Fruit fly (Drosophila melanogaster) whole organism, embryonic: ENCODE results near the gene mRpL24.
A peak's percentile ranks its signal among the peaks of the same experiment; 100 is the strongest.

Experiments
- Antp ChIP-seq: fragments of 200-800 bp; sonication (Bioruptor generic); optimal IDR thresholded peaks from 3 replicates; lab custom pipeline; 2016; ENCODE audit warnings: missing biosample characterization, missing genetic modification characterization
- CG11695 ChIP-seq: fragments of 200-800 bp; sonication (Bioruptor generic); IDR thresholded peaks from 3 replicates; pipeline ENCODE4 v1.3.6; 2022; ENCODE audit warnings: missing biosample characterization, missing genetic modification characterization
- CG12744 ChIP-seq: fragments of 200-800 bp; sonication (Bioruptor generic); optimal IDR thresholded peaks from 2 replicates; lab custom pipeline; 2016; ENCODE audit warnings: missing biosample characterization, missing genetic modification characterization
- CG15011 ChIP-seq: fragments of 200-800 bp; sonication (Bioruptor generic); optimal IDR thresholded peaks from 3 replicates; lab custom pipeline; 2018; ENCODE audit warnings: missing biosample characterization, mild to moderate bottlenecking, missing genetic modification characterization
- CG15696 ChIP-seq: fragments of 200-800 bp; sonication (Bioruptor generic); optimal IDR thresholded peaks from 2 replicates; lab custom pipeline; 2019; ENCODE audit warnings: missing biosample characterization, mild to moderate bottlenecking, missing genetic modification characterization, moderate library complexity
- CG17328 ChIP-seq: fragments of 200-800 bp; sonication (Bioruptor generic); IDR thresholded peaks from 2 replicates; pipeline ENCODE4 v1.3.6; 2022; ENCODE audit warnings: missing biosample characterization, missing genetic modification characterization
- CG18476 ChIP-seq: fragments of 200-800 bp; sonication (Bioruptor generic); optimal IDR thresholded peaks from 2 replicates; lab custom pipeline; 2016; ENCODE audit warnings: missing biosample characterization, mild to moderate bottlenecking, missing genetic modification characterization
- CG32772 ChIP-seq: fragments of 200-800 bp; sonication (Bioruptor generic); IDR thresholded peaks from 2 replicates; pipeline ENCODE4 v1.3.6; 2022; ENCODE audit warnings: missing biosample characterization, missing genetic modification characterization
- CG34376 ChIP-seq: fragments of 200-800 bp; sonication (Bioruptor generic); optimal IDR thresholded peaks from 2 replicates; lab custom pipeline; 2018; ENCODE audit warnings: missing biosample characterization, mild to moderate bottlenecking, missing genetic modification characterization
- CG4282 ChIP-seq: fragments of 200-800 bp; sonication (Bioruptor generic); optimal IDR thresholded peaks from 2 replicates; lab custom pipeline; 2016; ENCODE audit warnings: missing biosample characterization, missing genetic modification characterization
- CG43689 ChIP-seq: fragments of 200-800 bp; sonication (Bioruptor generic); IDR thresholded peaks from 2 replicates; pipeline ENCODE4 v1.3.6; 2022; ENCODE audit warnings: missing biosample characterization, missing genetic modification characterization
- CG4707 ChIP-seq: fragments of 200-800 bp; sonication (Bioruptor generic); optimal IDR thresholded peaks from 2 replicates; lab custom pipeline; 2018; ENCODE audit warnings: missing biosample characterization, mild to moderate bottlenecking, missing genetic modification characterization, moderate library complexity
- CG4730 ChIP-seq: fragments of 200-800 bp; sonication (Bioruptor generic); IDR thresholded peaks from 2 replicates; pipeline ENCODE4 v1.3.6; 2022; ENCODE audit warnings: missing biosample characterization, missing genetic modification characterization
- CG6813 ChIP-seq: fragments of 200-800 bp; sonication (Bioruptor generic); optimal IDR thresholded peaks from 2 replicates; lab custom pipeline; 2017; ENCODE audit warnings: missing biosample characterization, missing genetic modification characterization, mild to moderate bottlenecking, moderate library complexity, missing genetic modification reagents
- CG6854 ChIP-seq: fragments of 200-800 bp; sonication (Bioruptor generic); optimal IDR thresholded peaks from 3 replicates; lab custom pipeline; 2017; ENCODE audit warnings: missing biosample characterization, mild to moderate bottlenecking, missing genetic modification characterization
- CG8359 ChIP-seq: fragments of 200-800 bp; sonication (Bioruptor generic); optimal IDR thresholded peaks from 2 replicates; lab custom pipeline; 2017; ENCODE audit warnings: missing biosample characterization, mild to moderate bottlenecking, missing genetic modification characterization, borderline replicate concordance
- CG9817 ChIP-seq: fragments of 200-800 bp; sonication (Bioruptor generic); optimal IDR thresholded peaks from 2 replicates; lab custom pipeline; 2018; ENCODE audit warnings: missing biosample characterization, mild to moderate bottlenecking, missing genetic modification characterization, moderate library complexity
- CG9876 ChIP-seq: fragments of 200-800 bp; sonication (Bioruptor generic); optimal IDR thresholded peaks from 2 replicates; lab custom pipeline; 2016; ENCODE audit warnings: missing biosample characterization, missing genetic modification characterization
- CHES-1-like ChIP-seq: fragments of 200-800 bp; sonication (Bioruptor generic); optimal IDR thresholded peaks from 2 replicates; lab custom pipeline; 2016; ENCODE audit warnings: missing biosample characterization, missing genetic modification characterization
- D19A ChIP-seq: fragments of 200-800 bp; optimal IDR thresholded peaks from 3 replicates; lab custom pipeline; 2019; ENCODE audit warnings: missing biosample characterization, mild to moderate bottlenecking, missing genetic modification characterization, moderate library complexity
- Dip2 ChIP-seq: fragments of 200-800 bp; sonication (Bioruptor generic); IDR thresholded peaks from 2 replicates; pipeline ENCODE4 v1.3.6; 2022; ENCODE audit warnings: missing biosample characterization, missing genetic modification characterization
- Dll ChIP-seq: fragments of 200-800 bp; sonication (Bioruptor generic); IDR thresholded peaks from 4 replicates; pipeline ENCODE4 v1.3.6; 2022; ENCODE audit warnings: missing biosample characterization, missing genetic modification characterization; ENCODE audit not compliant: partially characterized antibody
- Drgx ChIP-seq: fragments of 200-800 bp; sonication (Bioruptor generic); IDR thresholded peaks from 2 replicates; pipeline ENCODE4 v1.3.6; 2022; ENCODE audit warnings: missing biosample characterization, missing genetic modification characterization
- E2f2 ChIP-seq: fragments of 200-800 bp; sonication (Bioruptor generic); IDR thresholded peaks from 2 replicates; pipeline ENCODE4 v1.3.6; 2022; ENCODE audit warnings: missing biosample characterization, missing genetic modification characterization
- Ets65A ChIP-seq: fragments of 200-800 bp; sonication (Bioruptor generic); peaks from one replicate; lab custom pipeline; 2016; ENCODE audit warnings: missing biosample characterization, missing genetic modification characterization
- Fer2 ChIP-seq: fragments of 200-800 bp; sonication (Bioruptor generic); optimal IDR thresholded peaks from 2 replicates; lab custom pipeline; 2018; ENCODE audit warnings: missing biosample characterization, mild to moderate bottlenecking, missing genetic modification characterization, moderate library complexity
- HLH3B ChIP-seq: fragments of 200-800 bp; sonication (Bioruptor generic); IDR thresholded peaks from 2 replicates; pipeline ENCODE4 v1.3.6; 2022; ENCODE audit warnings: missing biosample characterization, missing genetic modification characterization
- HmgZ ChIP-seq: fragments of 200-800 bp; sonication (Bioruptor generic); optimal IDR thresholded peaks from 2 replicates; lab custom pipeline; 2018; ENCODE audit warnings: missing biosample characterization, mild to moderate bottlenecking, missing genetic modification characterization
- Lim3 ChIP-seq: fragments of 200-800 bp; sonication (Bioruptor generic); IDR thresholded peaks from 2 replicates; pipeline ENCODE4 v1.3.6; 2022; ENCODE audit warnings: missing biosample characterization, missing genetic modification characterization
- MTF-1 ChIP-seq: fragments of 200-800 bp; sonication (Bioruptor generic); optimal IDR thresholded peaks from 2 replicates; lab custom pipeline; 2018; ENCODE audit warnings: missing biosample characterization, mild to moderate bottlenecking, missing genetic modification characterization, borderline replicate concordance
- PHDP ChIP-seq: fragments of 200-800 bp; sonication (Bioruptor generic); optimal IDR thresholded peaks from 3 replicates; lab custom pipeline; 2018; ENCODE audit warnings: missing biosample characterization, mild to moderate bottlenecking, missing genetic modification characterization, moderate library complexity
- aop ChIP-seq: fragments of 200-800 bp; sonication (Bioruptor generic); IDR thresholded peaks from 2 replicates; pipeline ENCODE4 v1.3.6; 2022; ENCODE audit warnings: missing biosample characterization, missing genetic modification characterization
- cwo ChIP-seq: fragments of 200-800 bp; sonication (Bioruptor generic); optimal IDR thresholded peaks from 3 replicates; lab custom pipeline; 2017; ENCODE audit warnings: missing biosample characterization, missing genetic modification characterization, mild to moderate bottlenecking, moderate library complexity, missing genetic modification reagents
- dati ChIP-seq: fragments of 200-800 bp; sonication (Bioruptor generic); IDR thresholded peaks from 2 replicates; pipeline ENCODE4 v1.3.6; 2022; ENCODE audit warnings: missing biosample characterization, missing genetic modification characterization
- dm ChIP-seq: fragments of 200-800 bp; sonication (Bioruptor generic); optimal IDR thresholded peaks from 3 replicates; lab custom pipeline; 2016; ENCODE audit warnings: missing biosample characterization, missing genetic modification characterization
- esg ChIP-seq: fragments of 200-800 bp; sonication (Bioruptor generic); conservative IDR thresholded peaks from 2 replicates; pipeline ENCODE4 v1.3.6; 2022; ENCODE audit warnings: missing biosample characterization, missing genetic modification characterization
- fd3F ChIP-seq: fragments of 200-800 bp; sonication (Bioruptor generic); optimal IDR thresholded peaks from 2 replicates; lab custom pipeline; 2018; ENCODE audit warnings: missing biosample characterization, mild to moderate bottlenecking, missing genetic modification characterization, moderate library complexity
- ftz-f1 ChIP-seq: fragments of 200-800 bp; sonication (Bioruptor generic); optimal IDR thresholded peaks from 2 replicates; lab custom pipeline; 2016; ENCODE audit warnings: missing biosample characterization, missing genetic modification characterization
- h ChIP-seq: fragments of >200 bp; optimal IDR thresholded peaks from 2 replicates; lab custom pipeline; 2017
- kah ChIP-seq: fragments of 200-800 bp; sonication (Bioruptor generic); optimal IDR thresholded peaks from 2 replicates; lab custom pipeline; 2018; ENCODE audit warnings: missing biosample characterization, mild to moderate bottlenecking, missing genetic modification characterization
- ken ChIP-seq: fragments of 200-800 bp; sonication (Bioruptor generic); IDR thresholded peaks from 3 replicates; pipeline ENCODE4 v1.3.6; 2022; ENCODE audit warnings: missing biosample characterization, missing genetic modification characterization
- luna ChIP-seq: fragments of 200-800 bp; sonication (Bioruptor generic); optimal IDR thresholded peaks from 2 replicates; lab custom pipeline; 2016; ENCODE audit warnings: missing biosample characterization, missing genetic modification characterization
- mld ChIP-seq: fragments of 200-800 bp; sonication (Bioruptor generic); IDR thresholded peaks from 3 replicates; pipeline ENCODE4 v1.3.6; 2022; ENCODE audit warnings: missing biosample characterization, missing genetic modification characterization; ENCODE audit not compliant: partially characterized antibody
- org-1 ChIP-seq: fragments of 200-800 bp; sonication (Bioruptor generic); optimal IDR thresholded peaks from 2 replicates; lab custom pipeline; 2017; ENCODE audit warnings: missing biosample characterization, missing genetic modification characterization
- pfk ChIP-seq: fragments of 200-800 bp; sonication (Bioruptor generic); optimal IDR thresholded peaks from 2 replicates; lab custom pipeline; 2018; ENCODE audit warnings: missing biosample characterization, mild to moderate bottlenecking, missing genetic modification characterization, moderate library complexity
- salm ChIP-seq: fragments of 200-800 bp; sonication (Bioruptor generic); optimal IDR thresholded peaks from 2 replicates; lab custom pipeline; 2018; ENCODE audit warnings: missing biosample characterization, mild to moderate bottlenecking, missing genetic modification characterization
- sisA ChIP-seq: fragments of 200-800 bp; sonication (Bioruptor generic); IDR thresholded peaks from 2 replicates; pipeline ENCODE4 v1.3.6; 2022; ENCODE audit warnings: missing biosample characterization, missing genetic modification characterization
- sr ChIP-seq: fragments of 200-800 bp; sonication (Bioruptor generic); IDR thresholded peaks from 3 replicates; pipeline ENCODE4 v1.3.6; 2022; ENCODE audit warnings: missing biosample characterization, missing genetic modification characterization
- stwl ChIP-seq: fragments of 200-800 bp; sonication (Bioruptor generic); optimal IDR thresholded peaks from 3 replicates; lab custom pipeline; 2018; ENCODE audit warnings: missing biosample characterization, mild to moderate bottlenecking, missing genetic modification characterization, moderate library complexity
- tap ChIP-seq: fragments of 200-800 bp; optimal IDR thresholded peaks from 3 replicates; lab custom pipeline; 2019; ENCODE audit warnings: missing biosample characterization, mild to moderate bottlenecking, missing genetic modification characterization, moderate library complexity
- vfl ChIP-seq: fragments of 200-800 bp; sonication (Bioruptor generic); optimal IDR thresholded peaks from 2 replicates; lab custom pipeline; 2016; ENCODE audit warnings: missing biosample characterization, missing genetic modification characterization

The mRpL24 gene

DNA sequence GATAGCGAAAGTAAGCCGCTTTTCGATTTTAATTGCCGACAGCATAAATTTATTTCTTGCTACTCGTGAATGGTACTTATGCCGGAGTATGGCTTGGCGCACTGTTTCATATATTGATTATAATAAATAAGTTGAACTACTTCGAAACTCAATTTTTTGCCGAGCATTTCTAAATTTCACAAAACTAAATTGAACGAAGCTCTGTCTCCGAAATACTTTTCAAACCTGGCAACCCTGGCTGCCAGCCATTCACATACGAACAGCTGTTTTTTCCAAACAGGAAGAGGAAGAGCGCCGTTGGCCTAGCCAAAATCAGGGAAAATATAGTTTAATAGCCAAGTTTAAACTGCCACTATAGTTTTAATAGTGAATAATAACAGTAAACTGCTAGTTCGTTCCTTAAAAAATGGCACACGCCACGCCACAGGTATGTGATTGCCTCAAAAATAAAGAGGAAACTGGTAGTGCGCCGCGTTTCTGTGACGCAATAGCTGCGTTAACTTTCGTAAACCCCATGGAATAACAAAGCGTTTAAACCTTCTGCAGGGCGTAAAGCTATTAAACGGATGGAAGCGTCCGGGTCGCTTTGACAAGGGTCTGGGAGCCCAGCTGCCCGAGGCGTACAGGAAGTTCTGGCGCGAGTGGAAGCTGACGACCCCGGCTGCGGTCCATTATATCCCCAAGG, 28.7 kb upstream of the mRpL24 start, which contains the start of gene mRpL28 (continued):
- no peak for TF ChIP-seq CG6813
- no peak for TF ChIP-seq CG4707 (GFP tag; lab: Kevin White, UChicago)
- TF ChIP-seq CG18476 (GFP tag; lab: Kevin White, UChicago), result no peak
- TF ChIP-seq dm (GFP tag; lab: Kevin White, UChicago), result no peak
- no peak for TF ChIP-seq ken (GFP tag; lab: Robert Waterston, UW)
- TF ChIP-seq kah (GFP tag; lab: Kevin White, UChicago), result no peak
- TF ChIP-seq CG9876 (GFP tag; lab: Kevin White, UChicago), result no peak
- no peak for TF ChIP-seq pfk (GFP tag; lab: Kevin White, UChicago)
- TF ChIP-seq Dip2 (GFP tag; lab: Robert Waterston, UW), result no peak
- TF ChIP-seq Antp (GFP tag; lab: Kevin White, UChicago), result no peak
- TF ChIP-seq CG6854 (GFP tag; lab: Kevin White, UChicago), result no peak
- no peak for TF ChIP-seq aop (GFP tag; lab: Robert Waterston, UW)
- no peak for TF ChIP-seq CG11695 (GFP tag; lab: Robert Waterston, UW)
- no peak for TF ChIP-seq CG8359 (GFP tag; lab: Kevin White, UChicago)
- no peak for TF ChIP-seq Lim3 (GFP tag; lab: Robert Waterston, UW)
- no peak for TF ChIP-seq org-1 (GFP tag; lab: Kevin White, UChicago)
- no peak for TF ChIP-seq MTF-1 (GFP tag; lab: Kevin White, UChicago)
- no peak for TF ChIP-seq Fer2 (tag; lab: Kevin White, UChicago)
- no peak for TF ChIP-seq vfl (GFP tag; lab: Kevin White, UChicago)
- TF ChIP-seq PHDP (tag; lab: Kevin White, UChicago), result peak; percentile 18
- peak; percentile 19 for TF ChIP-seq CG34376 (GFP tag; lab: Kevin White, UChicago)
- TF ChIP-seq sr (GFP tag; lab: Robert Waterston, UW), result no peak
- TF ChIP-seq E2f2, result 0 out of 2 replicates have a peak, but pooled peaks have one; percentile 7
- TF ChIP-seq CG15011 (GFP tag; lab: Kevin White, UChicago), result no peak
- no peak for TF ChIP-seq sisA (GFP tag; lab: Robert Waterston, UW)
- no peak for TF ChIP-seq CG43689 (GFP tag; lab: Robert Waterston, UW)
- peak; percentile 46; the same call in 1 of the 4 replicates for TF ChIP-seq Dll
- no peak for TF ChIP-seq CG12744
- no peak for TF ChIP-seq CG4730 (GFP tag; lab: Robert Waterston, UW)
- TF ChIP-seq dati, result no peak
- no peak for TF ChIP-seq h (lab: Kevin White, UChicago)
- no peak for TF ChIP-seq CG32772 (GFP tag; lab: Robert Waterston, UW)
- TF ChIP-seq luna (GFP tag; lab: Kevin White, UChicago), result no peak
- TF ChIP-seq D19A (tag; lab: Kevin White, UChicago), result no peak
- TF ChIP-seq HmgZ (tag; lab: Kevin White, UChicago), result peak; percentile 57
- TF ChIP-seq salm (tag; lab: Kevin White, UChicago), result no peak
- no peak for TF ChIP-seq HLH3B (GFP tag; lab: Robert Waterston, UW)
- TF ChIP-seq tap, result no peak
- no peak for TF ChIP-seq CG9817
- no peak for TF ChIP-seq CG4282 (GFP tag; lab: Kevin White, UChicago)
- no peak for TF ChIP-seq cwo
- TF ChIP-seq fd3F (GFP tag; lab: Kevin White, UChicago), result no peak
- TF ChIP-seq mld, result no peak
- no peak for TF ChIP-seq CG17328 (GFP tag; lab: Robert Waterston, UW)
- no peak for TF ChIP-seq Drgx
- TF ChIP-seq CG15696 (tag; lab: Kevin White, UChicago), result no peak
- TF ChIP-seq esg, result no peak
- peak; percentile 92 for TF ChIP-seq stwl (tag; lab: Kevin White, UChicago)
- TF ChIP-seq ftz-f1 (GFP tag; lab: Kevin White, UChicago), result no peak
- TF ChIP-seq CHES-1-like (GFP tag; lab: Kevin White, UChicago), result peak; percentile 27
- TF ChIP-seq Ets65A (GFP tag; lab: Kevin White, UChicago), result peak; percentile 14
